Worm (Caenorhabditis elegans): ENCODE data around the gene cpt-4.

The cpt-4 gene

ce11 chrV:4975140-4975539 lies 52.4 kb downstream of the cpt-4 start, which contains the start of gene F26G5.1:
TSS of gene F26G5.1 (plus strand) at chrV:4975478.
- TF ChIP-seq mdl-1 (tag; optimal IDR thresholded peaks at IDR 0.05) (no peak), elt-1 (tag; optimal IDR thresholded peaks at IDR 0.05) (no peak), lin-13 (GFP tag; optimal IDR thresholded peaks at IDR 0.05) (no peak), nhr-77 (tag; optimal IDR thresholded peaks at IDR 0.05) (no peak), egl-27 (tag; optimal IDR thresholded peaks at IDR 0.05) (no peak), nhr-12 (tag; optimal IDR thresholded peaks at IDR 0.05) (no peak), lin-39 (tag; optimal IDR thresholded peaks at IDR 0.05) (no peak), unc-39 (tag; optimal IDR thresholded peaks at IDR 0.05) (no peak)

DNA sequence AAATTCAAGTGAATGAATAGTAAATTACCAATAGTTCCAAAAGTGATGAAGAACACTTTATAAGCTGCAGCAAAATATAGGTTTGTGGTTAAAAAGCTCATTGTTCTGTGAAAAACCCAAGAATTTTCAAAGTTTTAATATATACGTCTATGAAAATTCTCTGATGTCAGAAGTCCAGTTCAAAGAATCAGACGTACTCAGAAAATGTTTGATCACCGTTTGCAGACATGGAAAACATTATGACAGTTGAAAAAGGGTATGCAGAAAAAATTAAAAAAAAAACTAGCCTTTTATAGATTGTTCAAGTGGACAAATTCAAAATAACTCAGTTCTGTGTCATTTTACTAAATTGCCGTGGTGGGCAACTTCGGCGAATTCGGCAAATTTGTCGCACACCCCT lies 52.8 kb downstream of the cpt-4 start, which contains the start of gene srsx-10:
Gene srsx-10, minus strand, starts transcription at position 101 of the 400 bp plus-strand sequence.
- no peak for TF ChIP-seq mdl-1 (tag; optimal IDR thresholded peaks at IDR 0.05)
- TF ChIP-seq crh-2 (tag; optimal IDR thresholded peaks at IDR 0.05) = no peak
- no peak for TF ChIP-seq nhr-25 (tag; optimal IDR thresholded peaks at IDR 0.05)
- TF ChIP-seq unc-62 (GFP tag; optimal IDR thresholded peaks at IDR 0.05) = no peak
- TF ChIP-seq mab-5 (tag; optimal IDR thresholded peaks at IDR 0.05) = no peak
- TF ChIP-seq mbf-1 (tag; optimal IDR thresholded peaks at IDR 0.05) = no peak
- no peak for TF ChIP-seq nhr-237 (tag; optimal IDR thresholded peaks at IDR 0.05)
- no peak for TF ChIP-seq nhr-77 (tag; optimal IDR thresholded peaks at IDR 0.05)

All from whole organism, L2 larva.